Worm (Caenorhabditis elegans) whole organism, L3 larva: Measurements from ENCODE around the gene hog-1.

Experiments used
- R02D3.7 ChIP-seq: fragments of 150-350 bp; optimal IDR thresholded peaks from 2 replicates; lab custom pipeline; 2014; ENCODE audit warnings: missing biosample characterization, missing genetic modification characterization
- ZK546.5 ChIP-seq: sonication (generic microtip); optimal IDR thresholded peaks from 2 replicates; lab custom pipeline; 2017; ENCODE audit warnings: missing biosample characterization, missing genetic modification characterization
- aly-2 ChIP-seq: fragments of 150-350 bp; optimal IDR thresholded peaks from 2 replicates; lab custom pipeline; 2014; ENCODE audit warnings: missing biosample characterization, missing genetic modification characterization
- ama-1 ChIP-seq: fragments of 150-350 bp; optimal IDR thresholded peaks from 2 replicates; lab custom pipeline; 2018
- ceh-16 ChIP-seq: sonication (generic microtip); optimal IDR thresholded peaks from 2 replicates; lab custom pipeline; 2017; ENCODE audit warnings: missing biosample characterization, missing genetic modification characterization
- ceh-28 ChIP-seq: fragments of 150-350 bp; optimal IDR thresholded peaks from 2 replicates; lab custom pipeline; 2014; ENCODE audit warnings: missing biosample characterization, missing genetic modification reagents, missing genetic modification characterization
- ceh-82 ChIP-seq: fragments of 150-350 bp; optimal IDR thresholded peaks from 2 replicates; lab custom pipeline; 2014; ENCODE audit warnings: missing biosample characterization, missing genetic modification characterization
- ceh-9 ChIP-seq: sonication (generic microtip); optimal IDR thresholded peaks from 2 replicates; lab custom pipeline; 2018; ENCODE audit warnings: missing biosample characterization, missing genetic modification characterization
- egl-27 ChIP-seq: sonication (generic microtip); optimal IDR thresholded peaks from 4 replicates; lab custom pipeline; 2017; ENCODE audit warnings: missing biosample characterization, missing genetic modification reagents, missing genetic modification characterization
- egl-5 ChIP-seq: fragments of 150-350 bp; optimal IDR thresholded peaks from 2 replicates; lab custom pipeline; 2017; ENCODE audit warnings: missing biosample characterization, missing genetic modification reagents, missing genetic modification characterization, inconsistent platforms
- elt-1 ChIP-seq: fragments of 150-350 bp; optimal IDR thresholded peaks from 2 replicates; lab custom pipeline; 2014; ENCODE audit warnings: missing biosample characterization, missing genetic modification characterization
- elt-3 ChIP-seq, 3 experiments: fragments of 150-350 bp in 1 of 3; sonication (generic microtip) in 2 of 3; optimal IDR thresholded peaks; 2 replicates in 2 of 3; 4 replicates in 1 of 3; lab custom pipeline; 2014 to 2017; ENCODE audit warnings: missing biosample characterization in 3 of 3, missing genetic modification characterization in 3 of 3
- eor-1 ChIP-seq, 2 experiments: fragments of 150-350 bp; optimal IDR thresholded peaks; 2 replicates each; lab custom pipeline; 2014 to 2018; ENCODE audit warnings: missing biosample characterization in 2 of 2, missing genetic modification characterization in 2 of 2
- fkh-10 ChIP-seq: sonication (generic microtip); optimal IDR thresholded peaks from 2 replicates; lab custom pipeline; 2017; ENCODE audit warnings: missing biosample characterization, missing genetic modification reagents, missing genetic modification characterization
- fkh-2 ChIP-seq: fragments of 150-350 bp; optimal IDR thresholded peaks from 2 replicates; lab custom pipeline; 2014; ENCODE audit warnings: missing biosample characterization, missing genetic modification reagents, missing genetic modification characterization
- fos-1 ChIP-seq: fragments of 150-350 bp; optimal IDR thresholded peaks from 2 replicates; lab custom pipeline; 2014; ENCODE audit warnings: missing biosample characterization, missing genetic modification characterization
- hmg-11 ChIP-seq: sonication (generic microtip); optimal IDR thresholded peaks from 2 replicates; lab custom pipeline; 2016; ENCODE audit warnings: missing genetic modification characterization, missing compliant biosample characterization
- jun-1 ChIP-seq: fragments of 150-350 bp; optimal IDR thresholded peaks from 2 replicates; lab custom pipeline; 2014; ENCODE audit warnings: missing biosample characterization, missing genetic modification reagents, missing genetic modification characterization
- lin-15B ChIP-seq: fragments of 150-350 bp; optimal IDR thresholded peaks from 2 replicates; lab custom pipeline; 2014; ENCODE audit warnings: missing biosample characterization, missing genetic modification characterization
- lin-39 ChIP-seq: fragments of 150-350 bp; optimal IDR thresholded peaks from 2 replicates; lab custom pipeline; 2018; ENCODE audit warnings: missing biosample characterization, missing genetic modification reagents, missing genetic modification characterization
- mdl-1 ChIP-seq: fragments of 150-350 bp; optimal IDR thresholded peaks from 2 replicates; lab custom pipeline; 2014; ENCODE audit warnings: missing biosample characterization, missing genetic modification characterization
- mml-1 ChIP-seq: fragments of 150-350 bp; sonication (generic microtip); optimal IDR thresholded peaks from 3 replicates; lab custom pipeline; 2014; ENCODE audit warnings: missing biosample characterization, missing genetic modification characterization
- nfya-1 ChIP-seq: sonication (generic microtip); optimal IDR thresholded peaks from 2 replicates; lab custom pipeline; 2017; ENCODE audit warnings: missing genetic modification characterization, mild to moderate bottlenecking, missing compliant biosample characterization, antibody characterized with exemption, moderate library complexity; ENCODE audit not compliant: insufficient read depth
- nhr-11 ChIP-seq: fragments of 150-350 bp; optimal IDR thresholded peaks from 2 replicates; lab custom pipeline; 2014; ENCODE audit warnings: missing biosample characterization, missing genetic modification characterization
- nhr-12 ChIP-seq: fragments of 150-350 bp; optimal IDR thresholded peaks from 2 replicates; lab custom pipeline; 2014; ENCODE audit warnings: missing biosample characterization, missing genetic modification characterization
- nhr-23 ChIP-seq: fragments of 150-350 bp; optimal IDR thresholded peaks from 2 replicates; lab custom pipeline; 2014; ENCODE audit warnings: missing biosample characterization, missing genetic modification reagents, missing genetic modification characterization
- nhr-237 ChIP-seq: fragments of 150-350 bp; optimal IDR thresholded peaks from 2 replicates; lab custom pipeline; 2014; ENCODE audit warnings: missing biosample characterization, missing genetic modification characterization
- nhr-28 ChIP-seq: fragments of 150-350 bp; optimal IDR thresholded peaks from 2 replicates; lab custom pipeline; 2014; ENCODE audit warnings: missing biosample characterization, missing genetic modification characterization
- nhr-43 ChIP-seq: sonication (generic microtip); optimal IDR thresholded peaks from 2 replicates; lab custom pipeline; 2016; ENCODE audit warnings: mild to moderate bottlenecking, missing genetic modification characterization, missing compliant biosample characterization; ENCODE audit not compliant: poor library complexity, severe bottlenecking
- nhr-76 ChIP-seq: fragments of 150-350 bp; sonication (generic microtip); optimal IDR thresholded peaks from 5 replicates; lab custom pipeline; 2014; ENCODE audit warnings: missing biosample characterization, missing genetic modification characterization
- nhr-77 ChIP-seq: fragments of 150-350 bp; optimal IDR thresholded peaks from 2 replicates; lab custom pipeline; 2014; ENCODE audit warnings: missing biosample characterization, missing genetic modification characterization
- pha-4 ChIP-seq: fragments of 150-350 bp; optimal IDR thresholded peaks from 2 replicates; lab custom pipeline; 2014; ENCODE audit warnings: missing biosample characterization, missing genetic modification reagents, missing genetic modification characterization
- pqm-1 ChIP-seq: fragments of 150-350 bp; optimal IDR thresholded peaks from 2 replicates; lab custom pipeline; 2017; ENCODE audit warnings: missing biosample characterization, missing genetic modification characterization, inconsistent platforms
- sea-2 ChIP-seq: fragments of 150-350 bp; sonication (generic microtip); optimal IDR thresholded peaks from 4 replicates; lab custom pipeline; 2014; ENCODE audit warnings: missing biosample characterization, missing genetic modification reagents, missing genetic modification characterization
- skn-1 ChIP-seq: fragments of 150-350 bp; optimal IDR thresholded peaks from 2 replicates; lab custom pipeline; 2014; ENCODE audit warnings: missing biosample characterization, missing genetic modification characterization
- snpc-4 ChIP-seq: fragments of 150-350 bp; optimal IDR thresholded peaks from 2 replicates; lab custom pipeline; 2014; ENCODE audit warnings: missing biosample characterization, missing genetic modification characterization
- tbx-2 ChIP-seq: sonication (generic microtip); optimal IDR thresholded peaks from 2 replicates; lab custom pipeline; 2016; ENCODE audit warnings: mild to moderate bottlenecking, missing genetic modification characterization, missing compliant biosample characterization
- unc-62 ChIP-seq: fragments of 150-350 bp; sonication (generic microtip); optimal IDR thresholded peaks from 4 replicates; lab custom pipeline; 2014; ENCODE audit warnings: missing biosample characterization, missing genetic modification reagents, missing genetic modification characterization
- zag-1 ChIP-seq: fragments of 150-350 bp; optimal IDR thresholded peaks from 2 replicates; lab custom pipeline; 2014; ENCODE audit warnings: missing biosample characterization, missing genetic modification characterization
- ztf-11 ChIP-seq: fragments of 150-350 bp; optimal IDR thresholded peaks from 2 replicates; lab custom pipeline; 2014; ENCODE audit warnings: missing biosample characterization, missing genetic modification characterization
- ztf-4 ChIP-seq: fragments of 150-350 bp; optimal IDR thresholded peaks from 2 replicates; lab custom pipeline; 2014; ENCODE audit warnings: missing biosample characterization, missing genetic modification characterization

Gene hog-1

ce11 chrX:5854163-5854451 is at the start of gene hog-1:
hog-1 (minus strand) TSS chrX:5854263.
- TF ChIP-seq ceh-82 (no peak), snpc-4 (tag; lab: Kevin White, UChicago) (no peak), tbx-2 (no peak)

ce11 chrX:5901499-5901898 is 47.4 kb upstream of the hog-1 start:
- TF ChIP-seq aly-2 (tag; lab: Kevin White, UChicago) (no peak), sea-2 (no peak), nfya-1 (tag; lab: Kevin White, UChicago) (no peak), hmg-11 (tag; lab: Kevin White, UChicago) (no peak), snpc-4 (tag; lab: Kevin White, UChicago) (no peak), ceh-16 (no peak), skn-1 (tag; lab: Kevin White, UChicago) (no peak), nhr-12 (tag; lab: Kevin White, UChicago) (no peak), fos-1 (no peak), jun-1 (tag; lab: Kevin White, UChicago) (no peak), elt-1 (no peak), unc-62 (GFP tag; lab: Kevin White, UChicago) (no peak), ceh-9 (tag; lab: Kevin White, UChicago) (no peak), fkh-2 (tag; lab: Kevin White, UChicago) (no peak), tbx-2 (no peak), eor-1 (tag; optimal IDR thresholded peaks at IDR 0.05; lab: Kevin White, UChicago) (no peak)

ce11 chrX:5897038-5897437 is 43.0 kb upstream of the hog-1 start, which contains the start of gene tbc-16:
tbc-16 (plus strand) TSS chrX:5897338.
- no peak for TF ChIP-seq egl-5 (tag; lab: Kevin White, UChicago)
- TF ChIP-seq snpc-4 (tag; lab: Kevin White, UChicago): no peak
- no peak for TF ChIP-seq jun-1 (tag; lab: Kevin White, UChicago)

- TF ChIP-seq fkh-2 (tag; lab: Kevin White, UChicago) (no peak), nhr-28 (tag; lab: Kevin White, UChicago) (no peak), nhr-77 (tag; lab: Kevin White, UChicago) (no peak), hmg-11 (tag; lab: Kevin White, UChicago) (no peak), lin-39 (tag; lab: Kevin White, UChicago) (peak; percentile 35), eor-1 (tag; optimal IDR thresholded peaks at IDR 0.05; lab: Kevin White, UChicago) (no peak), nhr-237 (tag; lab: Kevin White, UChicago) (no peak), pqm-1 (tag; lab: Kevin White, UChicago) (no peak), ZK546.5 (tag; lab: Kevin White, UChicago) (no peak), fos-1 (no peak), ceh-82 (no peak), egl-27 (no peak), fkh-10 (GFP tag; lab: Kevin White, UChicago) (peak; percentile 93), ztf-4 (tag; lab: Kevin White, UChicago) (no peak), pha-4 (no peak), nhr-12 (tag; lab: Kevin White, UChicago) (no peak), R02D3.7 (tag; lab: Kevin White, UChicago) (no peak), nhr-76 (no peak), ama-1 (no peak), nhr-23 (tag; lab: Kevin White, UChicago) (no peak), mdl-1 (tag; lab: Kevin White, UChicago) (no peak), mml-1 (tag; lab: Kevin White, UChicago) (no peak), elt-3 (tag; optimal IDR thresholded peaks at IDR 0.05; lab: Kevin White, UChicago) (no peak), sea-2 (peak; percentile 33), nhr-11 (tag; lab: Kevin White, UChicago) (no peak), egl-5 (tag; lab: Kevin White, UChicago) (no peak), zag-1 (tag; lab: Kevin White, UChicago) (no peak), unc-62 (GFP tag; lab: Kevin White, UChicago) (no peak), ztf-11 (tag; lab: Kevin White, UChicago) (no peak), lin-15B (tag; lab: Kevin White, UChicago) (no peak), nfya-1 (tag; lab: Kevin White, UChicago) (peak; percentile 11), nhr-43 (tag; lab: Kevin White, UChicago) (no peak), ceh-28 (no peak)
- TF ChIP-seq, all 47 proteins: peak for 4
Measured at ce11 chrX:5896001-5896400, 41.9 kb upstream of the hog-1 start.
